Worm (Caenorhabditis elegans) whole organism, dauer: ENCODE measurements around the gene nduv-2.

ENCODE experiments used
- unc-62 ChIP-seq: sonication (generic microtip); optimal IDR thresholded peaks from 2 replicates; lab custom pipeline; 2017; ENCODE audit warnings: missing biosample characterization, missing genetic modification reagents, missing genetic modification characterization

Gene nduv-2

DNA sequence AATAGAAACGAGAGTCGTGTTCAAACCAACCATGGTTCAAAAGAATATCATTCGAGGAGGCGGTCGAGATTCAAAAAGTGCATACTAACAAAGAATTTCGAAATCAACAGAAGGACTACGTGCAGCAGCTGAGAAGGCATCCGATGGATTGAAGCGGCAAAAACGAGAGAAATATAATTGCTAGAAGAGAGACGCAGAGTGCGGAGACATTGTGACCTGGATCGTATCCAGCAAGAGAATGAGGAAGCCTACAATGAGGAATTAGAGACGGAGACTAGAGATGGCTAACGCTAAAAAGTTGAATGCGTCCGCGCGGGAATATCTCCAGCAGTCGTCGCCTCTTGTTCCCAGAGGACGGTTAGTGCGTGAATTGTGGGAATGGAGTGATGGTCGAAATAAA, 15.6 kb downstream of the nduv-2 start:
- TF ChIP-seq unc-62 (GFP tag; lab: Kevin White, UChicago), result no peak

DNA sequence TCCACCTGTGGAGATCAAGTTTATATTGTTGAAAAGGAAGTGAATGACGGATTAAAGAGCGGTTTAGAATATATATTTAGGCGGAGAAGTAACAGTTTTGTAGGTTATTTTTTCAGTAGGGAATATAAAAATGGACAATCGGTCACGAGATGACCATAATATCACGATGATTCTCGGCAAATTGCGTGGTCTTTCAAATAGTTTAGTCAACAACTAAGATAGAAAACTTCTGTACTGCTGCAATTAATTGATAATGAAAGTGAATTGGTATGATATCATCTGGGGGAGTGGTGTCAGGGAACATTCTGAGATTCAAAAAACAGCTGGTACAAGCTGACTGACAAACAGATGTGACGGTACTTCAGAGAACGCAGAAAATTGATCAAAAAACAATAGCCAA, 16.9 kb downstream of the nduv-2 start:
- TF ChIP-seq unc-62 (GFP tag; lab: Kevin White, UChicago), result no peak

DNA sequence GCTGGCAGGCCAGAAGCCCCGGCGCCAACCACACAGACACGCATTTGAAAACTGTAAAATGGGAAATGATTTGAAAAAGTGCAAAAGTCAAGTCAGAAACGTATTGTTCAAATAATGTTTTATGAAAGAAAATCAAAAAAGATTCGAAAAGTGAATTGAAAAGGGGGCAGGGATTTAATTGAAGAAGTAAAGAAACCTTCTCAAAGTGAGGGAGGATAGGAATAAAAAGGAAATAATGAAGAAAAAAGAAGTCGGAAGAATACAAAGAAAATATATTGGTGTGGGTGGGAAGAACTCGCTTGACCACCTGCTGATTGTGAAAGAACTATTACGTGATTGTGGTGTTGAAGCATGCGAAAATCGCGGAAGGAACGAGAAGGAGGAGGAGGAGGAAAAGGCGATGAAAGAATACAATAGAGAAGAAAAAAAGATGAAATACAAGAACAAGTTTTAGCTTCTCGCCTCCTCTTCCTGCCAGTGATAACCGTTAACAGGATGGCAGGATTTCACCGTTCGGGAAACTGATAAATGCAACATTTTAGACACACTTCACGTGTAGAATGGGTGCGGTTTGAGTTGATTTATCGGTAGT, 18.6 kb downstream of the nduv-2 start, which contains the start of gene fmo-4:
TSS of gene fmo-4 (minus strand) at position 51 of the 592 bp plus-strand sequence.
- no peak for TF ChIP-seq unc-62 (GFP tag; lab: Kevin White, UChicago)

DNA sequence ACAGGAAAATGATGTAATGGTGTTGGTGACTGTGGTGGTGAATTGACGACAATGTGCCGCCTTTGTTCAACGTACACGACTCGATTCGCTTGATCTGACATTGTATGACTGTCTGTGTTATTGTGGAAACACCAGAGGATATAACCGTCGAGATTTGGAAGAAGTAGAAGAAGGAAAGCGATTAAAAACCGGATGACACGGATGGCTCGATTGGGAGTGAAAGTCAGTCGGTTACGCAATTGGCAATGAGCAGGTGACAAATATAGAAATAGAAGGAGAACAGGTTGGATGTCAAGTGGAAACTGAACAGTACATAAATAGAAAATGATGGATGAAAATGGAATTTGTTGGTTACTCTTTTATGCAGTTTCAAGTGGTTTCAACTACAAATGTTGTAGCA, 24.5 kb downstream of the nduv-2 start, which contains the start of gene rdy-2:
TSS of gene rdy-2 (minus strand) at position 101 of the 400 bp plus-strand sequence.
- TF ChIP-seq unc-62 (GFP tag; lab: Kevin White, UChicago), result no peak

DNA sequence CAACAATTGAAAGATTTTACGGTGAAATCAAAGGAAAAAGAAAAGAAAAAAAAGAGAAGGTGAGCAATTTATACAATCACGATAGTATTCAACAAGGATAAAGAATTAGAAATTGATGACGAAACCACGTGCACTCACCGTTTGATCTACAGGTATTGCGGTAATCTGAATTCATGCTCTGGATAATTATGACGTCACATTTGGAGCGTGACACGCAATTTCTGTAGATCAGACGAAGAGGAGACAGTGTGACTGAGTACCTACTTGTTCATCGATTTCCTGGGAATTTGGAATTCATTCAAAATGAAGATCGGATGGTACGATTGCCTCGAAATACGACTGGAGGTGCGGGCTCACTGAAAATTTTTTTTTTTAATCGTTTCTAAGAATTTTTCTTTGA, 27.0 kb downstream of the nduv-2 start:
- TF ChIP-seq unc-62 (GFP tag; lab: Kevin White, UChicago), result no peak

DNA sequence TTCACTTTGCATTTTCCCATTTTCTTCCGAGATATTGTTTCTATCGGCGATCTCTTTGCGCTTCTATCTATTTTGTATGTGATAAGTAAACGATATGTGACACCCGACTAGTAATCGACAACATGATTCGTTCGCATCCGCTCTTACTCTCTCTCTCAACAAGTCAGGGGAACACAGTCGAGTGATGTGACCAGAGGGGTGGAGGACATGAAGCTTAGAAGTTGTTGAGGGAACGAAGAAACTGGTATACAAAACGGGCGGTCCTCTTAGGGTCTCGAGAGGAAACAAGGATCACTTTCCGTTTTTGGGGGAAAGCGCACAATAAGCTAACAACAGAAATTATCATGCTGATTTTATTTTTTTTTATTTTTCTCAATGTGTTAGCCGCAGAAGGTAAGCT, 32.3 kb downstream of the nduv-2 start, which contains the start of gene F53F4.4:
TSS of gene F53F4.4 (plus strand) at position 301 of the 400 bp plus-strand sequence.
- no peak for TF ChIP-seq unc-62 (GFP tag; lab: Kevin White, UChicago)

DNA sequence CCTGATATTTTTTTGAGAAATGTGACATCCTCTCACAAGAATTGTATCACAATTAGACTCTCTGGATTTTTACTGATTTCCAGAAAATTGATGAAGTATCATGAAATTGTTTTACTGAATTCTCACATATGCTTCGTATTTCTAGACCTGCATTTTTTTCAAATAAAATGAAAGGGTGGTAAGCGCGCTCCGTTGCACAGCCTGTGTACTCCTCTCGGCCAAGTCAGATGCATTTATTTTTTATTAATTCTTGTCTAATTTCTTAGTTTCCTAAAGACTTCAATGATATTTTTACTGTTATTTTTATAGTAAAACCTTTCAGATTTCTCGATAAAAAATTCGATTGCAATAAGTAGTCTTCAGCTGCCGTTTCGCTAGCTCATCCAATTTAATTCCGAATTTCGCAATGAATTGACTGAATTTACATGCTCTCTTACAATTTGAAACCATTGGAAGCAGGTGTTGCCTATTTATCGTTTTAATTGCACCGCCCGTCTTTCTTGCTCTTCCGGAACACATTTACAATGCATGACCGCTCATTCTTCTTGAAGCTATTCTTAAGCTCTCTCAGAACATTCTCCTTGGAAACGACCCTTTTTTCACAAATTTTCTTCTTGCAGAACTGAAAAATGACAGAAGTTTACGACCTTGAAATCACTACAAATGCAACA, 33.7 kb downstream of the nduv-2 start, which contains the start of gene tbcb-1:
TSS of gene tbcb-1 (plus strand) at position 621 of the 671 bp plus-strand sequence.
- TF ChIP-seq unc-62 (GFP tag; lab: Kevin White, UChicago), result no peak

DNA sequence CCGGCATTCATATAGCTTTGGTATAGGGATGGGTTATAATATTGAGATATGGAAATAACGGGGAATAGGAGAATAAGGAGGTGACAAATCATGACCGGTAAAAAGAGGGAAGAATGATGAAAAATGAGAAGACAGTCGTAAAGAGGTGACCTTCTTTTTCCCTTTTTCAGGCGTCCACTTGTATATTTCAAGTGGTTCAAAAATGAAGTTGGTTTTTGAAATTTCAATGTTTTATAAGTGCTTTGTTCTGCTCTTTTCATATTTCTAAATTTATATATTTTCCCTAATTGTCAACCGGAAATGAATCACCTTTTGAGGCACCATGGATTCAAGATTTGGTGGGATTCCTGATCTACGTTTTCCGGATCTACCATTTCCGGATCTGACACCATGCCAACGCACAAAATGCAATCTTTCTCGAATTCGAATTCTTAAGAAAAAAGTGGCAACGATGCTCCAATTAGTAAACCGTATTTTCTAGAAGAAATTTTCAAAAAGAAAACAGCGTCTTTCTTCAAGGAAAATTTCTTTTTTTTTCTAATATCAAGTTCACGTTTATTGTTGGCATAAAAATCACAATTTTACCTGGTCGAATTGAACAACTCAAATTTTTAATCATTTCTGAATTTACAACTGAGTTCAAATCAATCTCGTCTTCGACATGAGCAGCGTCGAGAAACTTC, 35.7 kb downstream of the nduv-2 start, which contains the start of the genes F53F4.2 and F53F4.18:
TSS of gene F53F4.2 (minus strand) at position 101 of the 683 bp plus-strand sequence.
TSS of gene F53F4.18 (plus strand) at position 633 of the 683 bp plus-strand sequence.
- no peak for TF ChIP-seq unc-62 (GFP tag; lab: Kevin White, UChicago)

DNA sequence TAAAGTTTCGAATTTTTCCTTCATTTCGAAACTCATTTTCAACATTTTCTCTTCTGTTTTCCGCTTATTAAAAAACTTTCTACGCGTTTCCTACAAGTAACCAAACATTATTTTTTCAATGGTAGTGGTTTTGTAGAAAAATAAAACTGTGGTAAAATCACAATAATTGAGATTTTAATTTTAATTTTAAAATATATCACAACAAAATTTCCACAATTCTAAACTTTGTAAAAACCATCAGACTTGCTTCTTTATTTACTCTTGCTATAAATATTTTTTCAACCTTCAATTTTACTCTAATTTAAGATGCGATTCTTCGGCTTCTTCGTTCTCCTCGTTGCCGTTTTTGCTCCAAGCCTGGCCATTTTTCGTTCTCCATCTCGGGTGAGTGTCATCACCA, 37.5 kb downstream of the nduv-2 start, which contains the start of gene F53F4.17:
TSS of gene F53F4.17 (plus strand) at position 301 of the 400 bp plus-strand sequence.
- no peak for TF ChIP-seq unc-62 (GFP tag; lab: Kevin White, UChicago)

DNA sequence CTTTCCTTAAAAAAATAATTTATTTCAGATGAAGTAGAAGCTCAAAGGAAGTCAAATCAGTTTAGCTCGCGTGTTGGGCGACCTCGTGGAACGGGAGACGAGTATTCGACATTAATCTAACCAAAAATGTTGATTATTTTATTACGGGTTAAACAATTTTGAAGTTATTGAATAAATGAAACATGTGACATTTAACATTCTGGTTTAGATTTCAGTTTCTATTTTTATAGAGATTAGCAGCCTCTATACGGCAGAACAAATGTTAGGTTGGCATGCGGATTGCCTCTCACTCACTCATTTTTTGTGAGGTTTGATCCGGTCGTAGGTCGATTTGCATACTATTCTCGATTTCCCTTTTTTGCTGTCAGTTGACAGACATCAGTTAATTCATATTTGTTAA, 40.9 kb downstream of the nduv-2 start, which contains the start of gene F53F4.1:
TSS of gene F53F4.1 (plus strand) at position 301 of the 400 bp plus-strand sequence.
- no peak for TF ChIP-seq unc-62 (GFP tag; lab: Kevin White, UChicago)

DNA sequence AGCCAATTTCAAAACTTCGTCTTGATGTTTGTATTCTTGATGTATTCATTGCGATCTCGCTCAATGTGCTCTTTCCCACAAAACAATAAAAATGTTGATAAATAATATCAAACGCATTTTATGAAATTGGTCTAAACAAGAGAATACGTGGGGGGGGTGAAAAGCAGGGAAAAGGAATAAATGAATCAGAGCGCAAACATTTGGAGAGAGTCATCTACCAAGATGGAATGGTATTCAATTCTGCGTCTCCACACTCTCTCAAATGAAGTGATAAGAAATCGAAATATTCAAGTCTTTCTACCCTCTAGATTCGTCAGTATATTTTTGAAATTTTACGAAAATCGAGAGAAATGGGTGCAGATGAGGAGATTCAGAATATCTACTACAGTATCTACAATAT, 44.7 kb downstream of the nduv-2 start, which contains the start of gene C50B8.5:
TSS of gene C50B8.5 (plus strand) at position 273 of the 400 bp plus-strand sequence.
- TF ChIP-seq unc-62 (GFP tag; lab: Kevin White, UChicago), result no peak

DNA sequence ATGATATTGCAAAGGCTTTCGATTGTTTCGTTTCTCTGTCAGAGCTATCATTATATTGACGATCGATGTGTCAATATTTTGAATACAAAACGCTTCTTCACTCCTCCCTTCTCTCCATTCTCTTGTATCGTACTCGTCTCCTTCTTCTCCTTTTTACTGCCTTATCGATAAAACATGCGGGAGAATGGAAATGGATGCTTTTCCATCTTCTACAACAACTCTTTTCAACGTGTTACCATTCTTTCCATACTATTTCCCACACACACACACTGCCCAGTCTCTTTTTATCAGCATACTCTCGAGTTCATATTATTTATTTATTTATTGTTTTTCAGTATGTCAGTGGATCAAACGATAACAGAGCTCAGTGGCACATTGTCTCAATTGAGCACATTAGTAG, 46.7 kb downstream of the nduv-2 start, which contains the start of gene C50B8.6:
TSS of gene C50B8.6 (plus strand) at position 336 of the 400 bp plus-strand sequence.
- TF ChIP-seq unc-62 (GFP tag; lab: Kevin White, UChicago), result no peak

DNA sequence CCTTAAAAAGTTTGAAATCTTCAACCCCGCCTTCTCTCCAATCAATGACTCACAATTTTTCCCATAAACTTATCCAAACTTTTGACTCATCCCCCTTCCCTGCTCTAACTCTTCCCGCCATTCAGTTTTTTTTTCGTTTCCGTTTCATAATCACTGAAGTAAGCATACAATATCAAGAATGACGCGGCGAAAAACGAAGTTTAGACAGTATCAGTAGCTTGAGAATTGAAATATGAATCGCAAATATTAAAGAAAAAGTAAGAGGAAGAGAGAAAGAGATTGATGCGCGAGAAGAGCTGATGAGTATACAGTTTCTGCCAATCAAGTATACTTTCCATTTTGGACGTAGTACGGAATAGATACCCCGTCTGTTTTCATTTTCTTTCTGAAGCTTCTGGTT, 47.9 kb downstream of the nduv-2 start:
- no peak for TF ChIP-seq unc-62 (GFP tag; lab: Kevin White, UChicago)

DNA sequence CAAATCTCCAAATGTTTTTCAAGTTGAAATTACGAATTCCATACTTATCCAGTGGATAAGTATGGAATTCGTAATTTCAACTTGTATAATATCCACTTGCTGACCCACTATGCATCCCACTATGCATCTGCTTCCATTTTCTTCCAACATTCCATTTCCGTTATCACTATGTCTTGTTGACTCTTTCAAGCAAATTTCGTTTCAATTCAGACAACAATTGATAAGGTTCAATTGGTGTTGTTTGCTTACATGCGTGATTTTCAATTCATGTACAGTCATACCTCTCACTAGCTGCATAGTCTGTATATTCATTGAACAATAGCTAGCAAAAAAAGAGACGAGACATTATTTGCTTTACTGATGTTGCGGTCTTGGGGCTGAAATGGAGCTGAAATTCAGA, 48.5 kb downstream of the nduv-2 start:
- no peak for TF ChIP-seq unc-62 (GFP tag; lab: Kevin White, UChicago)

DNA sequence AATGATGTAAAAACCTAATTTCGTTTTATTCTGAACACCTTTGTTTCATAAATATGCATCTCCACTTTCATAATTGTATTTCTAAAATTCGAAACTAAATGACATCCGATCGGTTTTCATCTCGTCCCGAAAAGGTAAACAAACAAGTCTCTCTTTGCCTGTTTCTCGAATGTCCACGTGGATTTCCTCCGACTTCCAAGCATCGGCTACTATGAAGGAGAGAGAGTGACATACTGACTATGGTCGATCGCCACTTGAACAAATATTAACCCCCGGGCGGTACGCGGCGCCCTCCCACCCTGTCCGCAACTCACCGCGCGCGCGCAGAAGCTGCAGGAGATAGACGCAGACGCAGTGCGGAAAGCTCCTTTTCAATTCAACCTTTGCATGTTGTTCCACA, 49.5 kb downstream of the nduv-2 start:
- no peak for TF ChIP-seq unc-62 (GFP tag; lab: Kevin White, UChicago)
